Fruit fly (Drosophila melanogaster) Kc167 (cell line): ENCODE measurements around the gene CG12689.

Experiments
- h ChIP-seq: fragments of >200 bp; optimal IDR thresholded peaks from 3 replicates; lab custom pipeline; 2018; ENCODE audit warnings: missing external identifiers
- insv ChIP-seq: fragments of >200 bp; optimal IDR thresholded peaks from 3 replicates; lab custom pipeline; 2018; ENCODE audit warnings: missing external identifiers
- psq ChIP-seq: fragments of >200 bp; optimal IDR thresholded peaks from 2 replicates; lab custom pipeline; 2017; ENCODE audit warnings: missing external identifiers
- ttk ChIP-seq: sonication (Bioruptor generic); optimal IDR thresholded peaks from 2 replicates; lab custom pipeline; 2017; ENCODE audit warnings: missing external identifiers

dm6 chrX:7633036-7633435 is 47.1 kb upstream of the CG12689 start:
- TF ChIP-seq ttk (lab: Kevin White, UChicago) (no peak), insv (no peak), h (lab: Kevin White, UChicago) (no peak), psq (lab: Kevin White, UChicago) (no peak)
